Worm (Caenorhabditis elegans): ENCODE data around the gene nas-12.

- TF ChIP-seq dao-5 (tag; optimal IDR thresholded peaks at IDR 0.05) (no peak), W03F9.2 (tag; optimal IDR thresholded peaks at IDR 0.05) (no peak)
These were observed 15.2 kb downstream of the nas-12 start, which contains the start of gene ech-8 for ce11 chrIV:10239045-10239444.
